Worm (Caenorhabditis elegans) whole organism, L2 larva: ENCODE measurements around the gene col-132.

ENCODE experiments used
- Y55F3AM.14 ChIP-seq: fragments of 200-800 bp; sonication (Bioruptor generic); optimal IDR thresholded peaks from 2 replicates; lab custom pipeline; 2018; ENCODE audit warnings: mild to moderate bottlenecking, missing genetic modification characterization, missing compliant biosample characterization
- ZK546.5 ChIP-seq: sonication (generic microtip); optimal IDR thresholded peaks from 2 replicates; lab custom pipeline; 2017; ENCODE audit warnings: missing biosample characterization, missing genetic modification characterization
- alr-1 ChIP-seq: fragments of 150-350 bp; optimal IDR thresholded peaks from 2 replicates; lab custom pipeline; 2014; ENCODE audit warnings: missing biosample characterization, missing genetic modification characterization
- aly-2 ChIP-seq: fragments of 150-350 bp; optimal IDR thresholded peaks from 2 replicates; lab custom pipeline; 2014; ENCODE audit warnings: missing biosample characterization, missing genetic modification characterization
- ama-1 ChIP-seq: fragments of 150-350 bp; optimal IDR thresholded peaks from 2 replicates; lab custom pipeline; 2018; ENCODE audit warnings: inconsistent platforms
- blmp-1 ChIP-seq: sonication (generic microtip); optimal IDR thresholded peaks from 2 replicates; lab custom pipeline; 2017; ENCODE audit warnings: missing genetic modification characterization, mild to moderate bottlenecking, missing compliant biosample characterization, antibody characterized with exemption, moderate library complexity; ENCODE audit not compliant: insufficient read depth
- ceh-82 ChIP-seq: fragments of 150-350 bp; optimal IDR thresholded peaks from 2 replicates; lab custom pipeline; 2014; ENCODE audit warnings: missing biosample characterization, missing genetic modification characterization
- crh-2 ChIP-seq: sonication (generic microtip); optimal IDR thresholded peaks from 2 replicates; lab custom pipeline; 2017; ENCODE audit warnings: missing biosample characterization, missing genetic modification characterization
- egl-27 ChIP-seq: sonication (generic microtip); optimal IDR thresholded peaks from 3 replicates; lab custom pipeline; 2017; ENCODE audit warnings: missing biosample characterization, missing genetic modification reagents, missing genetic modification characterization
- elt-1 ChIP-seq: fragments of 150-350 bp; optimal IDR thresholded peaks from 2 replicates; lab custom pipeline; 2014; ENCODE audit warnings: missing biosample characterization, missing genetic modification characterization
- elt-3 ChIP-seq: sonication (generic microtip); optimal IDR thresholded peaks from 2 replicates; lab custom pipeline; 2017; ENCODE audit warnings: missing biosample characterization, missing genetic modification characterization
- fos-1 ChIP-seq: fragments of 150-350 bp; optimal IDR thresholded peaks from 2 replicates; lab custom pipeline; 2014; ENCODE audit warnings: missing biosample characterization, missing genetic modification characterization
- gmeb-1 ChIP-seq: fragments of 150-350 bp; optimal IDR thresholded peaks from 2 replicates; lab custom pipeline; 2014; ENCODE audit warnings: missing biosample characterization, missing genetic modification characterization
- lin-11 ChIP-seq: fragments of 150-350 bp; sonication (generic microtip); optimal IDR thresholded peaks from 2 replicates; lab custom pipeline; 2014; ENCODE audit warnings: missing biosample characterization, missing genetic modification characterization, inconsistent platforms, mixed read lengths
- lin-13 ChIP-seq: fragments of 150-350 bp; optimal IDR thresholded peaks from 2 replicates; lab custom pipeline; 2014; ENCODE audit warnings: missing biosample characterization, missing genetic modification reagents, missing genetic modification characterization
- lsy-2 ChIP-seq, 2 experiments: fragments of 150-350 bp in 1 of 2; sonication (generic microtip) in 1 of 2; optimal IDR thresholded peaks; 2 replicates each; lab custom pipeline; 2014 to 2017; ENCODE audit warnings: missing biosample characterization in 2 of 2, missing genetic modification characterization in 2 of 2
- mab-5 ChIP-seq: fragments of 150-350 bp; optimal IDR thresholded peaks from 2 replicates; lab custom pipeline; 2014; ENCODE audit warnings: missing biosample characterization, missing genetic modification characterization
- mbf-1 ChIP-seq: sonication (generic microtip); optimal IDR thresholded peaks from 2 replicates; lab custom pipeline; 2017; ENCODE audit warnings: missing biosample characterization, missing genetic modification characterization
- mdl-1 ChIP-seq, 2 experiments: fragments of 150-350 bp in 1 of 2; sonication (generic microtip) in 1 of 2; optimal IDR thresholded peaks; 2 replicates each; lab custom pipeline; 2017; ENCODE audit warnings: missing biosample characterization in 2 of 2, missing genetic modification characterization in 2 of 2
- nhr-10 ChIP-seq: sonication (generic microtip); optimal IDR thresholded peaks from 2 replicates; lab custom pipeline; 2017; ENCODE audit warnings: missing biosample characterization, missing genetic modification characterization
- nhr-12 ChIP-seq: fragments of 150-350 bp; optimal IDR thresholded peaks from 2 replicates; lab custom pipeline; 2014; ENCODE audit warnings: missing biosample characterization, missing genetic modification characterization
- nhr-129 ChIP-seq: fragments of 150-350 bp; optimal IDR thresholded peaks from 2 replicates; lab custom pipeline; 2014; ENCODE audit warnings: missing biosample characterization, missing genetic modification characterization
- nhr-21 ChIP-seq: fragments of 150-350 bp; optimal IDR thresholded peaks from 2 replicates; lab custom pipeline; 2014; ENCODE audit warnings: missing biosample characterization, missing genetic modification characterization
- nhr-23 ChIP-seq: fragments of 150-350 bp; optimal IDR thresholded peaks from 2 replicates; lab custom pipeline; 2014; ENCODE audit warnings: missing biosample characterization, missing genetic modification reagents, missing genetic modification characterization
- nhr-237 ChIP-seq: fragments of 150-350 bp; optimal IDR thresholded peaks from 2 replicates; lab custom pipeline; 2014; ENCODE audit warnings: missing biosample characterization, missing genetic modification characterization
- nhr-25 ChIP-seq: fragments of 150-350 bp; sonication (generic microtip); optimal IDR thresholded peaks from 3 replicates; lab custom pipeline; 2014; ENCODE audit warnings: missing biosample characterization, missing genetic modification characterization
- nhr-6 ChIP-seq: fragments of 150-350 bp; optimal IDR thresholded peaks from 2 replicates; lab custom pipeline; 2014; ENCODE audit warnings: missing biosample characterization, missing genetic modification characterization
- nhr-77 ChIP-seq: fragments of 150-350 bp; optimal IDR thresholded peaks from 2 replicates; lab custom pipeline; 2014; ENCODE audit warnings: missing biosample characterization, missing genetic modification characterization
- peb-1 ChIP-seq: fragments of 150-350 bp; optimal IDR thresholded peaks from 2 replicates; lab custom pipeline; 2014; ENCODE audit warnings: missing biosample characterization, missing genetic modification characterization
- sem-4 ChIP-seq: fragments of 150-350 bp; optimal IDR thresholded peaks from 2 replicates; lab custom pipeline; 2014; ENCODE audit warnings: missing biosample characterization, missing genetic modification reagents, missing genetic modification characterization
- skn-1 ChIP-seq: sonication (generic microtip); optimal IDR thresholded peaks from 2 replicates; lab custom pipeline; 2017; ENCODE audit warnings: missing biosample characterization, missing genetic modification characterization
- sma-3 ChIP-seq: sonication (generic microtip); optimal IDR thresholded peaks from 2 replicates; lab custom pipeline; 2016; ENCODE audit warnings: missing genetic modification reagents, missing genetic modification characterization, missing compliant biosample characterization
- sma-9 ChIP-seq, 2 experiments: fragments of 150-350 bp in 1 of 2; sonication (generic microtip) in 1 of 2; optimal IDR thresholded peaks; 2 replicates each; lab custom pipeline; 2014 to 2016; ENCODE audit warnings: missing genetic modification characterization in 2 of 2, mild to moderate bottlenecking in 1 of 2, missing biosample characterization in 1 of 2, missing compliant biosample characterization in 1 of 2, missing genetic modification reagents in 1 of 2, moderate library complexity in 1 of 2
- snpc-4 ChIP-seq: fragments of 150-350 bp; optimal IDR thresholded peaks from 2 replicates; lab custom pipeline; 2014; ENCODE audit warnings: missing biosample characterization, missing genetic modification characterization
- unc-39 ChIP-seq: fragments of 150-350 bp; optimal IDR thresholded peaks from 2 replicates; lab custom pipeline; 2014; ENCODE audit warnings: missing biosample characterization, missing genetic modification characterization
- unc-55 ChIP-seq: fragments of 150-350 bp; sonication (generic microtip); optimal IDR thresholded peaks from 3 replicates; lab custom pipeline; 2014; ENCODE audit warnings: missing biosample characterization, missing genetic modification reagents, missing genetic modification characterization
- unc-62 ChIP-seq: fragments of 150-350 bp; optimal IDR thresholded peaks from 2 replicates; lab custom pipeline; 2014; ENCODE audit warnings: missing biosample characterization, missing genetic modification reagents, missing genetic modification characterization
- zag-1 ChIP-seq: fragments of 150-350 bp; optimal IDR thresholded peaks from 2 replicates; lab custom pipeline; 2014; ENCODE audit warnings: missing biosample characterization, missing genetic modification characterization
- ztf-1 ChIP-seq: fragments of 200-800 bp; sonication (Bioruptor generic); conservative IDR thresholded peaks from 2 replicates; pipeline ENCODE4 v1.3.6; 2022; ENCODE audit warnings: missing genetic modification characterization, missing compliant biosample characterization
- ztf-4 ChIP-seq: fragments of 150-350 bp; optimal IDR thresholded peaks from 2 replicates; lab custom pipeline; 2014; ENCODE audit warnings: missing biosample characterization, missing genetic modification characterization

Gene col-132

DNA sequence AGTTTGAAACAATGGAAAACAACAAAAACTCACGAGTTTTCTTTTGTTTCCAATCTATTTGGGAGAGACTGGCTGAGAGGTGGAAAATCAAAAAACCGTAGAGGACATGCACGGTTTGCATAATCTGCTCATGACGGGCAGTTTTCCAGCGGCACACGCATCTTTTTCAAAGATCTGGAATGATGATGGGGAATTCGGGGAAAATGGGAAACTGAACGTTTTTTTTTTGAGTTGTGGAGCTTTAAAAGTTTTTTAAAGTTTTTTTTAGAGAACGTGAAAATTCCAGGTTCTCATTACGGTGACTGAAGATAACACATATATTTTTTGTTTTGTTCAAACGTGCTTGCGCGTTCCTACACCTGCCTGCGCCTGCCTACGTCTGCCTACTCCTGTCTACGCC, 14.2 kb downstream of the col-132 start, which contains the start of gene C39E9.7:
C39E9.7 (minus strand) TSS at position 101 of the 400 bp plus-strand sequence.
- TF ChIP-seq ceh-82 (tag; lab: Kevin White, UChicago) (no peak), lsy-2 (tag; optimal IDR thresholded peaks at IDR 0.05; lab: Kevin White, UChicago) (no peak), lin-13 (no peak), snpc-4 (tag; lab: Kevin White, UChicago) (no peak), skn-1 (no peak)

DNA sequence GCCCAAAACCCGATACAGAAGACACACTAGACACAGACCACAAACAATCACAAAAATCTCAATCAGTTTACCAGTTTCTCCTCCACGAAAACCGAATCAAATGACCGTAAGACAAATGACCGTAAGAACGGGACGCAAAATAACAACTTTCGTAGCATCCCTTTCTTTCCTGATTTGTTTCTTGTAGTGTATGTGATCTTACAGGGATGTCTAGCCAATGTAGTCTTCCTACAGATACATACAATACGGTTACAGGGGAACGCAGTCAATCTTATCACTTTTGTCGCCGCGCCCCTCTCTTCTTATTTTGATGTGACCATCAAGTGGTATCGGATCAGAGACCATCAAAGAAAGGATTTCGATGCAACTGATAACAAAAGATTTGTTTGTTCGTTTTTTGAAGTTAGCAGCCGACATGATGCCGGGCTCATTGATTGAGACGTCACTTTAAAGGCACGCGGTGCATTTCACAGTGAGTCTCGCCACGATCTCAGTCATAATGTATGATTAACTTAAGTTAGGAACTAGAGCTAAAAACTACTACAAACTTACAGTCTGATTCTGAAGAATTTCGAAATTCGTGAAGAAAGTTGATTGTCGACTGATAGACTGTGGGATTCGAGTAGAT, 15.1 kb downstream of the col-132 start:
- no peak for TF ChIP-seq ceh-82 (tag; lab: Kevin White, UChicago)
- TF ChIP-seq egl-27 (tag; lab: Kevin White, UChicago) = no peak
- no peak for TF ChIP-seq unc-62
- TF ChIP-seq sem-4 (tag; lab: Kevin White, UChicago) = no peak
- peak; percentile 26 for TF ChIP-seq nhr-25 (tag; lab: Kevin White, UChicago)
- TF ChIP-seq ztf-4 = no peak
- TF ChIP-seq elt-3 (tag; lab: Kevin White, UChicago) = no peak
- no peak for TF ChIP-seq snpc-4 (tag; lab: Kevin White, UChicago)
- TF ChIP-seq ama-1 (lab: Kevin White, UChicago) = no peak
- TF ChIP-seq sma-3 (GFP tag; lab: Kevin White, UChicago) = peak; percentile 57
- TF ChIP-seq lsy-2 (tag; optimal IDR thresholded peaks at IDR 0.05; lab: Kevin White, UChicago) = no peak
- TF ChIP-seq nhr-129 (tag; lab: Kevin White, UChicago) = peak; percentile 80
- no peak for TF ChIP-seq zag-1
- TF ChIP-seq peb-1 (tag; lab: Kevin White, UChicago) = no peak
- no peak for TF ChIP-seq unc-55 (GFP tag; lab: Kevin White, UChicago)
- no peak for TF ChIP-seq lin-11 (tag; lab: Kevin White, UChicago)
- no peak for TF ChIP-seq ztf-1 (GFP tag; lab: Robert Waterston, UW)
- TF ChIP-seq fos-1 (tag; lab: Kevin White, UChicago) = peak; percentile 30
- no peak for TF ChIP-seq mdl-1 (tag; optimal IDR thresholded peaks at IDR 0.05; lab: Kevin White, UChicago)
- TF ChIP-seq lin-13 = no peak
- TF ChIP-seq elt-1 (tag; lab: Kevin White, UChicago) = no peak
- no peak for TF ChIP-seq mab-5
- no peak for TF ChIP-seq unc-39
- TF ChIP-seq Y55F3AM.14 (GFP tag; lab: Kevin White, UChicago) = no peak
- no peak for TF ChIP-seq alr-1 (tag; lab: Kevin White, UChicago)
- peak; percentile 6 for TF ChIP-seq gmeb-1 (tag; lab: Kevin White, UChicago)
- peak; percentile 33 for TF ChIP-seq blmp-1 (tag; lab: Kevin White, UChicago)
- TF ChIP-seq ZK546.5 = no peak
- TF ChIP-seq nhr-10 (tag; lab: Kevin White, UChicago) = no peak
- TF ChIP-seq sma-9 (GFP tag; optimal IDR thresholded peaks at IDR 0.05; lab: Kevin White, UChicago) = peak; percentile 78
- TF ChIP-seq sma-9 (tag; optimal IDR thresholded peaks at IDR 0.05; lab: Kevin White, UChicago) = no peak
- TF ChIP-seq nhr-237 (tag; lab: Kevin White, UChicago) = no peak
- TF ChIP-seq mbf-1 (tag; lab: Kevin White, UChicago) = no peak
- TF ChIP-seq aly-2 (tag; lab: Kevin White, UChicago) = no peak
- TF ChIP-seq nhr-21 = peak; percentile 48
- TF ChIP-seq nhr-6 (tag; lab: Kevin White, UChicago) = no peak
- TF ChIP-seq nhr-77 = no peak
- TF ChIP-seq nhr-12 = no peak
- TF ChIP-seq crh-2 = no peak

DNA sequence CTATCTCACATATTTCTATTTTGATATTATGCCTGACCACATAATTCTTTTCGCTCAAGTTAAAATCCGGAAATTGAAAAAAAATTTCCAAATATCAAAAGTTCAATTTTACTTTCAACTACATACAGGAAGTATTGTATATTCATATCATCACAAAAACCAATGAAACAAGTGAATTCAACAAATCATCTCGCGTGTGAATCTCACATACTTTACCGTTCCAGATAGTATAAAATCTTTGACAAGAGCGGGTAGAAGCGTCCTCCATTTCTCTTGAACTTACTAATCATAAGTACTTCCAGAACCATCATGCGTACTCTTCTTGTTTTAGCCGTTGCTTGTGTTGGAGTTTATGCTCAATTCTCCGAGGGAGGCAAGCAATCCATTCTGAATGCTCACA, 19.4 kb downstream of the col-132 start, which contains the start of gene scl-8:
scl-8 (plus strand) TSS at position 301 of the 400 bp plus-strand sequence.
- TF ChIP-seq sma-3 (GFP tag; lab: Kevin White, UChicago) (no peak), peb-1 (tag; lab: Kevin White, UChicago) (no peak), nhr-23 (tag; lab: Kevin White, UChicago) (no peak), nhr-12 (no peak), nhr-21 (no peak), unc-55 (GFP tag; lab: Kevin White, UChicago) (no peak)
